Fruit fly (Drosophila melanogaster): ENCODE results near the gene CG9393.
A peak's percentile ranks its signal among the peaks of the same experiment; 100 is the strongest.

DNA sequence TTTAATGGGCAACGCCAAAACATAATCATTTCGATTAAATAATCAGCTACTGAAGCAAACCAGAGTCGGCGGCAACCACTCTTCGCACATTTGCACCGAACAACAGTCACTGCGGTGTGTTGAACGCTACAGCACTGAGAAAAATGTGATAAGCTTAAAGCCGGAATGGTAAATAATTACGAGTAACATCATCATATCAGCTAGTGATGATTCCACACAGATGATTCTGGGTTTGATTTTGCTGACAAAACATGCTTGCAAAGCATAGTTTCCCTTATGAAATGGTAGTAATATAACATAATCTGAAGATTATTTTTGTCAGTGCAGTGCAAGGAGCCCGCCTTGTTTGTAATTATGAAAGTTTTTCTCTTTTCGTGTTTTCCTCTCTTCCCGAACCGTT, 34.6 kb upstream of the CG9393 start:
- TF ChIP-seq dsf (GFP tag; optimal IDR thresholded peaks at IDR 0.05; ENCODE audit: borderline replicate concordance) (no peak), sage (GFP tag; optimal IDR thresholded peaks at IDR 0.05) (no peak), Dif (GFP tag; optimal IDR thresholded peaks at IDR 0.05; ENCODE audit: partially characterized antibody) (no peak), CG9705 (GFP tag; optimal IDR thresholded peaks at IDR 0.05) (no peak), usp (GFP tag; optimal IDR thresholded peaks at IDR 0.05) (no peak), CrebA (GFP tag; optimal IDR thresholded peaks at IDR 0.05; ENCODE audit: borderline replicate concordance) (no peak), rgr (GFP tag; optimal IDR thresholded peaks at IDR 0.05) (peak; percentile 50), lola (GFP tag; optimal IDR thresholded peaks at IDR 0.05) (no peak), Hnf4 (GFP tag; optimal IDR thresholded peaks at IDR 0.05) (peak; percentile 24), CG32264 (GFP tag; optimal IDR thresholded peaks at IDR 0.05) (no peak), psq (GFP tag; optimal IDR thresholded peaks at IDR 0.05) (peak; percentile 42)
